Worm (Caenorhabditis elegans): ENCODE measurements around the gene Y102A11A.9.

ce11 chrX:2051602-2052001 lies 38.7 kb downstream of the Y102A11A.9 start, which contains the start of gene Y102A11A.1:
- no peak for TF ChIP-seq unc-62 (GFP tag; optimal IDR thresholded peaks at IDR 0.05)
- no peak for TF ChIP-seq zip-8 (tag; optimal IDR thresholded peaks at IDR 0.05)

Measured in whole organism, mixed stage, embryonic.